Fruit fly (Drosophila melanogaster) whole organism, pupa: ENCODE data around the gene vir-1.

Source experiments
- CG10348 ChIP-seq: fragments of 200-800 bp; sonication (Bioruptor generic); IDR thresholded peaks from 2 replicates; pipeline ENCODE4 v1.3.6; 2022; ENCODE audit warnings: missing biosample characterization, missing genetic modification characterization
- CG12605 ChIP-seq: fragments of 200-800 bp; sonication (Bioruptor generic); IDR thresholded peaks from 2 replicates; pipeline ENCODE4 v1.3.6; 2022; ENCODE audit warnings: missing biosample characterization, missing genetic modification characterization
- CG13204 ChIP-seq: fragments of 200-800 bp; sonication (Bioruptor generic); optimal IDR thresholded peaks from 2 replicates; lab custom pipeline; 2018; ENCODE audit warnings: missing biosample characterization, mild to moderate bottlenecking, missing genetic modification characterization, moderate library complexity
- CG14655 ChIP-seq: fragments of 200-800 bp; sonication (Bioruptor generic); optimal IDR thresholded peaks from 3 replicates; lab custom pipeline; 2017; ENCODE audit warnings: mild to moderate bottlenecking, missing biosample characterization, missing genetic modification reagents, missing genetic modification characterization
- CG15710 ChIP-seq: fragments of 200-800 bp; sonication (Bioruptor generic); optimal IDR thresholded peaks from 2 replicates; lab custom pipeline; 2018; ENCODE audit warnings: missing biosample characterization, mild to moderate bottlenecking, missing genetic modification characterization, moderate library complexity
- CG17806 ChIP-seq: fragments of 200-800 bp; sonication (Bioruptor generic); optimal IDR thresholded peaks from 2 replicates; lab custom pipeline; 2018; ENCODE audit warnings: missing biosample characterization, mild to moderate bottlenecking, missing genetic modification characterization, moderate library complexity
- CG32121 ChIP-seq: fragments of 200-800 bp; sonication (Bioruptor generic); IDR thresholded peaks from 2 replicates; pipeline ENCODE4 v1.3.6; 2022; ENCODE audit warnings: missing biosample characterization, missing genetic modification characterization
- CG34367 ChIP-seq: fragments of 200-800 bp; sonication (Bioruptor generic); optimal IDR thresholded peaks from 2 replicates; lab custom pipeline; 2018; ENCODE audit warnings: missing biosample characterization, mild to moderate bottlenecking, missing genetic modification characterization
- CG4496 ChIP-seq: fragments of 200-800 bp; sonication (Bioruptor generic); IDR thresholded peaks from 3 replicates; pipeline ENCODE4 v1.3.6; 2022; ENCODE audit warnings: missing biosample characterization, missing genetic modification characterization
- CG8159 ChIP-seq: fragments of 200-800 bp; sonication (Bioruptor generic); optimal IDR thresholded peaks from 3 replicates; lab custom pipeline; 2018; ENCODE audit warnings: missing biosample characterization, mild to moderate bottlenecking, missing genetic modification characterization, moderate library complexity
- CG8301 ChIP-seq: fragments of 200-800 bp; sonication (Bioruptor generic); optimal IDR thresholded peaks from 2 replicates; lab custom pipeline; 2018; ENCODE audit warnings: missing biosample characterization, mild to moderate bottlenecking, missing genetic modification characterization
- CG9948 ChIP-seq: fragments of 200-800 bp; sonication (Bioruptor generic); optimal IDR thresholded peaks from 2 replicates; lab custom pipeline; 2018; ENCODE audit warnings: missing biosample characterization, mild to moderate bottlenecking, missing genetic modification characterization, moderate library complexity
- D1 ChIP-seq: fragments of 200-800 bp; sonication (Bioruptor generic); optimal IDR thresholded peaks from 2 replicates; lab custom pipeline; 2018; ENCODE audit warnings: missing biosample characterization, mild to moderate bottlenecking, missing genetic modification characterization, moderate library complexity
- EcR ChIP-seq: fragments of 200-800 bp; sonication (Bioruptor generic); optimal IDR thresholded peaks from 3 replicates; lab custom pipeline; 2019; ENCODE audit warnings: missing biosample characterization, missing genetic modification characterization, mild to moderate bottlenecking, moderate library complexity, missing genetic modification reagents
- Ets98B ChIP-seq: fragments of 200-800 bp; sonication (Bioruptor generic); IDR thresholded peaks from 2 replicates; pipeline ENCODE4 v1.3.6; 2022; ENCODE audit warnings: missing biosample characterization, missing genetic modification characterization
- Pif1A ChIP-seq: fragments of 200-800 bp; sonication (Bioruptor generic); optimal IDR thresholded peaks from 3 replicates; lab custom pipeline; 2016; ENCODE audit warnings: missing biosample characterization, missing genetic modification characterization
- Pif1B ChIP-seq: fragments of 200-800 bp; sonication (Bioruptor generic); optimal IDR thresholded peaks from 3 replicates; lab custom pipeline; 2016; ENCODE audit warnings: missing biosample characterization, missing genetic modification characterization
- Snoo ChIP-seq: fragments of 200-800 bp; sonication (Bioruptor generic); optimal IDR thresholded peaks from 3 replicates; lab custom pipeline; 2017; ENCODE audit warnings: missing biosample characterization, mild to moderate bottlenecking, missing genetic modification characterization, inconsistent platforms
- fd96Ca ChIP-seq: fragments of 200-800 bp; sonication (Bioruptor generic); IDR thresholded peaks from 3 replicates; pipeline ENCODE4 v1.3.6; 2022; ENCODE audit warnings: missing biosample characterization, missing genetic modification characterization
- gl ChIP-seq: fragments of 200-800 bp; sonication (Bioruptor generic); optimal IDR thresholded peaks from 2 replicates; lab custom pipeline; 2018; ENCODE audit warnings: missing biosample characterization, mild to moderate bottlenecking, missing genetic modification characterization
- rn ChIP-seq: fragments of 200-800 bp; sonication (Bioruptor generic); IDR thresholded peaks from 2 replicates; pipeline ENCODE4 v1.3.6; 2022; ENCODE audit warnings: missing biosample characterization, missing genetic modification characterization

Gene vir-1

dm6 chr2L:12392406-12392805, 30.8 kb downstream of the vir-1 start:
- TF ChIP-seq CG10348 (GFP tag; lab: Robert Waterston, UW) (no peak), D1 (tag; lab: Kevin White, UChicago) (no peak), CG8301 (tag; lab: Kevin White, UChicago) (no peak), CG14655 (GFP tag; lab: Kevin White, UChicago) (no peak), CG13204 (GFP tag; lab: Kevin White, UChicago) (no peak), CG15710 (tag; lab: Kevin White, UChicago) (no peak), CG17806 (no peak), CG32121 (GFP tag; lab: Robert Waterston, UW) (no peak), CG34367 (tag; lab: Kevin White, UChicago) (no peak), Ets98B (GFP tag; lab: Robert Waterston, UW) (no peak), Pif1B (GFP tag; lab: Kevin White, UChicago) (no peak), EcR (GFP tag; lab: Kevin White, UChicago) (no peak), Snoo (tag; lab: Kevin White, UChicago) (no peak), gl (tag; lab: Kevin White, UChicago) (no peak), fd96Ca (GFP tag; lab: Robert Waterston, UW) (no peak), Pif1A (GFP tag; lab: Kevin White, UChicago) (no peak)

dm6 chr2L:12374546-12375081, 48.6 kb downstream of the vir-1 start:
- TF ChIP-seq Snoo (tag; lab: Kevin White, UChicago) (no peak), CG8301 (tag; lab: Kevin White, UChicago) (no peak), Pif1B (GFP tag; lab: Kevin White, UChicago) (no peak), CG9948 (tag; lab: Kevin White, UChicago) (no peak), CG17806 (no peak), CG12605 (GFP tag; lab: Robert Waterston, UW) (no peak), EcR (GFP tag; lab: Kevin White, UChicago) (no peak), CG32121 (GFP tag; lab: Robert Waterston, UW) (no peak), rn (GFP tag; lab: Robert Waterston, UW) (no peak), CG10348 (GFP tag; lab: Robert Waterston, UW) (no peak), gl (tag; lab: Kevin White, UChicago) (no peak), CG15710 (tag; lab: Kevin White, UChicago) (no peak), fd96Ca (GFP tag; lab: Robert Waterston, UW) (no peak), Ets98B (GFP tag; lab: Robert Waterston, UW) (no peak), CG4496 (GFP tag; lab: Robert Waterston, UW) (no peak), CG13204 (GFP tag; lab: Kevin White, UChicago) (no peak), Pif1A (GFP tag; lab: Kevin White, UChicago) (no peak), CG14655 (GFP tag; lab: Kevin White, UChicago) (no peak), CG8159 (tag; lab: Kevin White, UChicago) (no peak), CG34367 (tag; lab: Kevin White, UChicago) (no peak)

- no peak for TF ChIP-seq CG32121 (GFP tag; lab: Robert Waterston, UW)
Measured at dm6 chr2L:12373559-12373958, 49.7 kb downstream of the vir-1 start.

dm6 chr2L:12372436-12372835, 50.8 kb downstream of the vir-1 start:
- TF ChIP-seq CG4496 (GFP tag; lab: Robert Waterston, UW) (no peak), EcR (GFP tag; lab: Kevin White, UChicago) (no peak), D1 (tag; lab: Kevin White, UChicago) (no peak), Ets98B (GFP tag; lab: Robert Waterston, UW) (no peak)

dm6 chr2L:12371740-12372139, 51.5 kb downstream of the vir-1 start:
- TF ChIP-seq CG13204 (GFP tag; lab: Kevin White, UChicago): no peak
- TF ChIP-seq CG8159 (tag; lab: Kevin White, UChicago): no peak
- TF ChIP-seq Pif1B (GFP tag; lab: Kevin White, UChicago): no peak
- no peak for TF ChIP-seq gl (tag; lab: Kevin White, UChicago)
- TF ChIP-seq D1 (tag; lab: Kevin White, UChicago): no peak
- no peak for TF ChIP-seq CG14655 (GFP tag; lab: Kevin White, UChicago)
- TF ChIP-seq EcR (GFP tag; lab: Kevin White, UChicago): no peak
- no peak for TF ChIP-seq Pif1A (GFP tag; lab: Kevin White, UChicago)
- no peak for TF ChIP-seq CG4496 (GFP tag; lab: Robert Waterston, UW)
- no peak for TF ChIP-seq CG17806

- TF ChIP-seq gl (tag; lab: Kevin White, UChicago): no peak
- TF ChIP-seq CG15710 (tag; lab: Kevin White, UChicago): no peak
- TF ChIP-seq CG10348 (GFP tag; lab: Robert Waterston, UW): no peak
- TF ChIP-seq CG17806: no peak
- peak; percentile 41; the same call in 1 of the 2 replicates for TF ChIP-seq CG32121 (GFP tag; lab: Robert Waterston, UW)
- TF ChIP-seq CG8159 (tag; lab: Kevin White, UChicago): no peak
- TF ChIP-seq CG9948 (tag; lab: Kevin White, UChicago): no peak
- no peak for TF ChIP-seq CG34367 (tag; lab: Kevin White, UChicago)
- no peak for TF ChIP-seq D1 (tag; lab: Kevin White, UChicago)
- peak; percentile 24; the same call in 1 of the 2 replicates for TF ChIP-seq Ets98B (GFP tag; lab: Robert Waterston, UW)
- peak; percentile 60; the same call in 2 of the 3 replicates for TF ChIP-seq CG4496 (GFP tag; lab: Robert Waterston, UW)
- TF ChIP-seq Snoo (tag; lab: Kevin White, UChicago): no peak
- TF ChIP-seq EcR (GFP tag; lab: Kevin White, UChicago): no peak
- no peak for TF ChIP-seq CG8301 (tag; lab: Kevin White, UChicago)
- TF ChIP-seq Pif1B (GFP tag; lab: Kevin White, UChicago): no peak
- TF ChIP-seq CG14655 (GFP tag; lab: Kevin White, UChicago): no peak
Measured at dm6 chr2L:12369612-12370011, 53.6 kb downstream of the vir-1 start.
